Fruit fly (Drosophila melanogaster) whole organism, larva: ENCODE measurements around the gene CG3448.
A peak's percentile ranks its signal among the peaks of the same experiment; 100 is the strongest.

Experiments
- noc ChIP-seq: fragments of 200-800 bp; sonication (Bioruptor generic); optimal IDR thresholded peaks from 3 replicates; lab custom pipeline; 2019; ENCODE audit warnings: missing biosample characterization, mild to moderate bottlenecking, missing genetic modification characterization, moderate library complexity

CG3448 gene

dm6 chr3L:9451522-9452118 lies at the start of gene CG3448, which contains the start of gene ghi:
Gene CG3448 (minus strand): TSS chr3L:9451572.
Gene ghi (plus strand): TSS chr3L:9451876.
- peak; percentile 56 for TF ChIP-seq noc

dm6 chr3L:9499919-9500807 lies 48.8 kb upstream of the CG3448 start:
- TF ChIP-seq noc = peak; percentile 51

dm6 chr3L:9497981-9498619 lies 46.7 kb upstream of the CG3448 start:
- TF ChIP-seq noc = peak; percentile 7

dm6 chr3L:9497249-9497648 lies 45.9 kb upstream of the CG3448 start:
- TF ChIP-seq noc = no peak

dm6 chr3L:9492115-9492514 lies 40.7 kb upstream of the CG3448 start, which contains the start of gene CG32037:
Gene CG32037 (minus strand): TSS chr3L:9492215.
- TF ChIP-seq noc = no peak

DNA sequence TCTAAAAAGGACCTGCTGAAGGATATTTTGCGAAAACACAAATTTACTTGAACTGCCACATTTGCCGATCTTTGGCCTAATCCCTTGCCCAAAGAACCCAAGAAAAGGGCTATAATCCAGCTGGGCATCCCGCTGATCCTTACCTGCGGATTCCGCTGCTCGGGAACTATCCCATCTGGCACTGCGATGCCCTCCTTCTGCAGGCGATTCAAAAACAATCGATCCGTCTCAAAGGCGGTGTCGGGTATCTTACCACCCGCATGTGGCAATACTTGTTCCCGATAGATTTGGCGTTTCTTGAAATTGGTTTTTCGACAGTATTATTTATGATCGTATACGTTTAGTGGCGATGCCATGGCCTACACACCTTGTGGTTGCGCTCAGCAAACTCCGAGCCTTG lies 40.0 kb upstream of the CG3448 start:
- TF ChIP-seq noc = no peak

DNA sequence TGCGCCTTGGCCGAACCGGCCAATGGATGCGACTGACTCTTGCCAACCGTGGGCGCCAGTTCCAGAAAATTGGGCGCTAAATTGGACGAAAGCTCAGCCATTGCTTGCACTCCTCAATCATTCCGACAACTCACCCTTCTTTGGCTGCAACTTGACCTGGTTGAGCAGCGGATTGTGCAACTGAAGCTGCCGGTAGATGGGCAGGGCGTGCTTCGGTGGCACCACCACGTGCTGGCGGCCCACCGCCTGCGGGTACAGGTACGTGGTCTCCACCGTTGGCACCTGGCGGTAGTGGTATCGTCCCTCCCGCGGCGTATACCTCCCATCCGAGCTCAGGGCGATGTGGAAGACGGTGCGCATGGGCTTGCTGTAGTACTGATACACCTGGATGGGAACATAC lies 39.1 kb upstream of the CG3448 start:
- TF ChIP-seq noc = no peak

DNA sequence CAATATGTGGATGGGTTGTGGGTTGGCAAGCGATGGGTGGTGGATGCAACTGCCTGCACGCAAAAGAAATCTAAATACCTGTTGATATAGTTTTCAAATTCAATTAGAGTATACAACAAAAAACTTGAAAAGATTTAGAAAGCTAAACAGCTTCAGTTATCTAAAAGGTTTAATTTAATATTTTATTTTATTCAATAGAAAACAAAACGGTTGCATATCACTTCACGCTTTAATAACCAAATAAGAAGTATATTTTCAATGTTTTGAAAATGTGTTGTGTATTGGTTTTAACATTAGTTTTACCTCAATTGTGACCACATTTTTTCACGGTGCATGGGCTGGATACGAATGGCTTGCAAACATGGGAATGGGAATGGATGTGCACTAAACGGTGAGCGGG lies 38.3 kb upstream of the CG3448 start:
- TF ChIP-seq noc = no peak

DNA sequence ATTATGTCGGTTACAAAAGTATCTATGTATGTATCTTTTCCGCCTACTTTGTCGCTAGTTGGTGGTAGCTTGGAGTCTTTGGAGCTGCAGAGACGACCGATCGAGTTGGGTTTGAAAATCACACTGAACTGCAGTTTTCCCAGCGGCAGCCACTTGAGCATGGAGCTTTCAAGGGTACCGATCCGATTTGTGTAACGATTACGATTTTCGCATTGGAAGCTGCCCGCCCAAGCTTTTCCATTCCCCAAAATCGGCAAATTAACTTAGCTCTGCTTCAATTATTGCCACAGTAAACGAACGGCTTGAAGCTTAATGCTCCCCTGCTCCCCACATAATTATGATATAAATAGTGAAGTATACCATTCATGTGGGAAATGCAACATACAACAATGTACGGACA lies 37.8 kb upstream of the CG3448 start, which contains the start of gene CG32036:
Gene CG32036 (minus strand): TSS at position 101 of the 400 bp plus-strand sequence.
- no peak for TF ChIP-seq noc

- TF ChIP-seq noc = no peak
Observed at dm6 chr3L:9487586-9487985, 36.2 kb upstream of the CG3448 start, which contains the start of gene pall. Gene pall (minus strand): TSS chr3L:9487790.

- no peak for TF ChIP-seq noc
Observed at dm6 chr3L:9476829-9477228, 25.5 kb upstream of the CG3448 start, which contains the start of the genes Uch-L5 and Jarid2. Gene Uch-L5 (minus strand): TSS chr3L:9476965. Gene Jarid2 (plus strand): TSS chr3L:9477038.

DNA sequence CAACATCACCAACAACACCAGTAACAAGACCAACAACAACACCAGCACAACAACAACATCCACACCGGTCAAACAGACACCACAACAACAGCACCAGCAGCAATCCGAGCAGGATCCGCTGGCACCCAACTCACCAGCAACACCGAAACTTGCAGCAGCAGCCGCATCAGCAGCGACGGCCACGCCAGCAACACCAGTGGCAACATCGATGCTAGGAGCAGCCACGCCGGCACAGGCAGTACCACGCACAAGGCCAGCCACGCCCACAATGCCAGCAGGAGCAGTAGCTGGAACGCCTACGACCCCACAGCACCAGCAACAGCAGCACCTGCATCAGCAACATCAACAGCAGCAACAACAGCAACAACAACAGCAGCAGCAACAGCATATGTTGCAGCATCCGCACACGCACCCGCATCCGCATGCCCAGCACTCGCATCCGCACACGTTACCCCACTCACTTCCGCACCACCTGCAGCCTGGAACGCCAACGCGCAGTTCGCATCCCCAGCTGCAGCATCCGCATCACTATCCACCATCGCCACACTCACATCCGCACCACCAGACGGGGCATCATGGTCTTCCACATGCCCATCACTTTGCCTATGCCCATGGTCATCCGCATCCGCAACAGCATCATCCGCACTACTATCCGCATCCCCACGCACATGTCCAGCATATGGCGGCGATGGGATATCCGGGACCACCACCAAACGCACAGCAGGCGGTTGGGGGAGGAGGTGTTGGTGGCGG lies 20.0 kb upstream of the CG3448 start:
- no peak for TF ChIP-seq noc

DNA sequence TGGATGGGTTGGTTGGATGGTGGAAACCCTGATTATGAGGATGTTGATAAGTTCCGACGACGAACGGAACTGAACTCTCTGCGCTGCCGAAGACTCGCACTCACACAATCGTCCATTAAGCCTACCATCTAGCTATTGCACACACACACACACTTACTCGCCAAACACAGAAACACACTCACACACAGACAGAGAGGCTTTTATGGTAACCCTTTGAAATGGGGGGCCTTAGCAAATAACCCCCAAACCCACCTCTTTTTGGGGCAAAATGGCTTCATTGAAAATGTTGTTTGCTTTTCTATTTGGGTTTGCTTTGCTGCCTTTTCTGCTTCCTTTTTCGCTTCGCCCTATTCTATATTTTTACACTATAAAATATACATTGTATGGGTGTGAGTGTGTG lies 17.7 kb upstream of the CG3448 start:
- no peak for TF ChIP-seq noc

DNA sequence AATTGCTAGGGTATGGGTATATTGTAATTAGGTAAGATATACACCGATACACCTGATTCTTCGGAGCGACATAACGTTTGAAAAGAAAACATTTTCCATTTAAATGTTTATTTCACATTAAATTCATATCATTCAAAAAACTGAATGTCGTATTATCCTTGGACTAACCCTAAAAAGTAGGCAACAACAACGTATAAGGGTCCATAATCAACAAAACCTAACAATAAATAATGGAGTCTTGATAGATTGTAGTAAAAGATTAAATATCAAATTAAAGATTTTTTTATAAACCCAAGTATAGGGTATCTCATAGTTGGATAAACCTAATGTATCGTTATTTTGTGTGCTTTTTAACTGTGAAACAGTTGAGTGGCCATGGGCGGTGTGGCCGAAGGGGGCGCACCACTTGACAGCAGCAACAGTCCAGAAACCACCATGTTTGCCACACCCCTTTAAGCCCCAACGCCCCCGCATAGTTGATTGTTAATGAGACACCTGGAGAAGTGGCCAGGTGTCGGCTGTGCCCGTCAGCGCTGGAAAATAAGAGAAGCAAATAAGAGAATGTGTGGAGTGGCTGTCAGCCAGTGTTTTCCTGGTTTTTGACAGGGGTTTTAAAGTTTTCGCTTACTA lies 17.0 kb upstream of the CG3448 start:
- peak; percentile 22 for TF ChIP-seq noc

DNA sequence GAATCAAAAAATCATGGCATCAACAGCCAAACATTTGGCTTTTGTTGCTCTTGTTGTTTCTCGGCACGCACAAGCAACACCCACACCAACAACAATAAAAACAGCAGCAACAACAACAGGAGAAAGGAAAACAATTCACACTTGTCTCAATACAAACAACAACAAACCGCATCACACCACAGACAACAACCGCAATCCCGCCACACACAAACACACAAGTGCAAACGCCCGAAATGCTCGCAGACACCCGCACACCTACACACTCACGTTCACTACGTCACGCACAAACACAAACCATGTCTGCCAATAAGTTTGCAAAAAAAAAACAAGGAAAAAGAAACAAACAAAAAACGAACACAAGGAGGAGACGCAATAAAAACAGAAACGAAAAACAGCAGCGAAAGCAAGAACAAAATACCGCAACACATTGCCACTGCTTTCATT lies 16.4 kb upstream of the CG3448 start:
- no peak for TF ChIP-seq noc

DNA sequence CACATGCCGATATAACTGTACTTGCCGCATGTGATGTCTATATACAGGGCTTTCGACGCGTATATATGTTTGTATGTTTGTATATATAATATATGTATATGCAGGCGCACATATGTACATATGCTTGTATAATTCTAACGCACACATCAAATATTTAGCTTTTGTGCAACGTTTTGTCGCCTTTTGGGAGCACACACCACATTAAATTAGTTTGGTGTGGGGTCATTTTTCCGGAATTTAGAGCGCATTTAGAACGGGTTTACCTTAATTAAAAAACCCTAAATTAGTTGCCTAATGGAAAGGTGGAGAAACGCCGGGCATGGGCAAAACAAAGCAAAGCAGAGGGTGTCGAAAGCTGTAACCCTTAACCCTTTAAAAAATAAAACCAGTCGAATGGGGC lies 15.9 kb upstream of the CG3448 start:
- TF ChIP-seq noc = no peak
